Worm (Caenorhabditis elegans) whole organism, dauer: Measurements from ENCODE around the gene phlp-2.

Experiments used
- unc-62 ChIP-seq: sonication (generic microtip); optimal IDR thresholded peaks from 2 replicates; lab custom pipeline; 2017; ENCODE audit warnings: missing biosample characterization, missing genetic modification reagents, missing genetic modification characterization

Gene phlp-2

DNA sequence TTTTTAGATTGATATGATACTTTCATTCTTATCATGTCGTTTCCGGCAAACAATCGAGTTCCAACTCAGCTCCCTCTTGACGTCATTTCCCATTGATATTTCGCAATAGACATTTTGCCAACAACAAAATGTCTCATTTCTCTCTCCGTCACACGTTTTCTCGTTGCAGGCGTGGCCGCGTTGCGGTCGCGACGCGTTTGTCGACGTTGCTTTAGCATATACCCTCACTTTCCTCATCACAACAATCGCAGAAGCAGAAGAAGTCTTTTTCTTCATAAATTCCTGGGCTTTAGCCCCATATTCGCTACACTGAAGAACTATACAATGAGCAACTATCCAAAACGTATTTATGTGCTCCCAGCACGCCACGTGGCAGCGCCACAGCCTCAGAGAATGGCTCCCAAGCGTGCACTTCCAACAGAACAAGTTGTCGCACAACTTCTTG, 15.6 kb upstream of the phlp-2 start, which contains the start of gene xbp-1:
TSS of gene xbp-1 (plus strand) at position 151 of the 445 bp plus-strand sequence.
- no peak for TF ChIP-seq unc-62 (GFP tag; lab: Kevin White, UChicago)

DNA sequence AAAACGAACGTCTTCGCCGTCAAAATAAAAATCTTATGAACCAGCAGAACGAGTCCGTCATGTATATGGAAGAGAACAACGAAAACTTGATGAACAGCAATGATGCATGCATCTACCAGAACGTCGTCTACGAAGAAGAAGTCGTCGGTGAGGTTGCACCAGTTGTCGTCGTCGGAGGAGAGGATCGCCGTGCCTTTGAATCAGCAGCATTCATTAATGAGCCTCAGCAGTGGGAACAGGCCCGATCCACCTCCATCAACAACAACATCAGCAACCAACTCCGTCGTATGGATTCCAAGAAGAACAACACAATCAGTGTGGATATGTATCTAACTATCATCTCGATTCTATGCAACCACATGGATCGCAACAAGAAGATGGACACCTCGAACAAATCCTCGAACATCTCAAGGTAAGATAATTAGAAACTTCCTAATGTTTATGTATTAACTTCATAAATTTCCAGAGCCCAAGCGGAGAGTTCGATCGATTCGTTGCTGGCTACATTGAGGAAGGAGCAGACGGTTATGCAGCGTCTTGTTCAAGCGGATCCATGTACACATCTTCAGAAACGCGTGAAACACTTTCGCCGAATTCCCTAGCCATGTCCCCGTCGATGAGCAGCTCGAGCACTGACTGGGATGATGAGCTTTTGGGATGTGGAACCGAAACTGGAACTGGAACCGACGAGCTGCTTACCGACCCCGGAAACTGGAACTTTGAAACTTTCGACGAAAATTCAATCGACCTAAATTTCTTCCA, 14.8 kb upstream of the phlp-2 start:
- no peak for TF ChIP-seq unc-62 (GFP tag; lab: Kevin White, UChicago)

DNA sequence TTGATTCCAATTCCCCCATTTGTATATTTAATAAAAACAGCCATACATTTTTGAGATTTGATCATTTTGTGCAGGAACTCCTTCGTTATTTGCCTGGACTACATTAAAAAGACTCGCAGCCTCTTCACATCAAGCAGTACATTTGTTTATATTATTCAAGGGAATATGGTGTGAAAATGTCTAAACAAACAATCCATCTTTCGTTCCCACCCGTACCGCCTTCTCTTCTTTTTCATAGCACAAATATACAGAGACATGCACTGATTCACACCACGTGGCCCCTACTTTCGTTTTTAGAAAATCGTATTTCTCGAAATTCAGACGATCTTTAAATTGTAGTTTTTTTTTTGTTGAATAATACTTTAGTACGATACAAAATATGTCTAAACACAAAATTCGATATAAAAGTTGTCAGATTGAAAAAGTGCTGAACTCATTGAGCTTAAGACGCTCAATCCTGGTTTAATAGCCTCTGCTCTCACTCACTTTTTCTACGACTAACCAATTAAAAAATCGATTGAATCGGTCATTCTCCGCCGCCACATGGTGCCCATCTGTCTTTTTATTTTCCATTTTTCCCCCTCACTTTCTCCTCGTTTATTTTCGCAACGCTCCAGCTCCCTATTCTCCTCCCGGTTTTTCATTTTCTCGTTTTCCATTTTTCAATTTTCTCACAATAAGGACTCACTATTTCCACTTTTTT, 13.8 kb upstream of the phlp-2 start:
- TF ChIP-seq unc-62 (GFP tag; lab: Kevin White, UChicago), result no peak

DNA sequence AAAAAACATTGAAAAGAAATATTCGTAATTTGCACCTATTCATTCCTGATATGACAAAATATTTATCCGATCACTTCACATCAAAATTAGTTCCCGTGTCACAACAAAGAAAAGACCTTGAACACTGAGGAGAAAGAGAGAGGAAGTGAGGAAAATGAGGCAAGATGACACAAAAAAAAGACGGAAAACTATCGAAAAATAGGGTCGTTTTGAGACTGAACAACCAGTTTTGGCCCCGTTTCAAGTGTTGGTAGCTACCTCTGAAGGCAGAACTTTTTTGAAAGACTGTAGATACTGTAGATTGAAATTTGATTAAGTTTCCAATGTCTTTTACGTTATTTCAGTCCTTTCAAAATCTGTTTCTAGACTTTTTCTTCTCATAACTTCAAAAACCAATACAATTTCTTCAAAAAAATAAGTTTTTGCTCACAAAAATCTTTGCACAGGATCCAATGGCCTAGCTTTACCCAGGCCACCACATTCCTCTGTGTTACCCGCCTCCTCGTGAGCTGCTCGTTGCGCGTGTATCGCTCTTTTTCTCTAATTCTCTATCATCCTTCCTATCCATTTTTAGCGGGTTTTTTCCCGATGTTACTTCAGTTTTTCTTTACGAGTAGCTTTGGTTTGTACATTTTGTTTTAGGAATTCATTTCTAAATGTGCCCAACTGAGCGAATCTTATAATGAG, 12.8 kb upstream of the phlp-2 start:
- TF ChIP-seq unc-62 (GFP tag; lab: Kevin White, UChicago), result no peak

DNA sequence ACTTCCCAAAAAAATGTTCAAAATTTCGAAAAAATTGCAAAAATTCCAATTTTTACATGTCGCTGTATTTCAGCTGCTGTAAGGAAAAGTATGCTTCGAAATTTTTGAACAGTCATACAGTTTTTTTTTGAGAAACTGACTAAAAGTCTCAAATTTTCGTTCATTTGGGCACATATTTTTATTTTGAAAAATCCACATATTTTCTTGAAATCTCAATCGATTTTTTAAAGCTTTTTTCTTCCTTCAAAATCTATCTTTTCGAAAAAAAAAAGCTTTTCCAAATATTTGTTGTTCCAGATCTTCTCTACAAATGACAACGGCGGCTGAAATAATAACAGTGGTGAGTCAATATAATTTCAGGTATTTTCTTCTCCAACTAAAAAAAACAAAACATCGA, 12.3 kb upstream of the phlp-2 start, which contains the start of gene asd-1:
TSS of gene asd-1 (plus strand) at position 298 of the 397 bp plus-strand sequence.
- TF ChIP-seq unc-62 (GFP tag; lab: Kevin White, UChicago), result no peak

DNA sequence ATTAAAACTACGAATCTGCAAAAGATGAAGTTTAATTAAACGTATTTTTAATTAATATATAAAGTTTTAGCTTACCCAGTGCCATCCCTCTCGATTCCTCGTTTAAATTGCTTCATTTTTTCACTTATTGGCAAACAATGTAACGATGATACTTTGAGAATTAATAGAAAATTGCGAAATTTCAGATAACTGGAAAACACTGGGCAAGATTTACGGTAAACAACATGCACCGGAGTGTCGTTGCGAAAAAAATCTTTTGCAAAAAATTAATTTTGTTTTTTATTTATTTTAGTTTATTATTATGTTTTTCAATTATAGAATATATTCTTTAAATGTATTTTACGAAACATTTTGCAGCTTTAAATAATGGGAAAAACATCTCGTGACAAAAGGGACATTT, 5.2 kb upstream of the phlp-2 start, which contains the start of the genes pelo-1 and R74.7:
TSS of gene pelo-1 (minus strand) at position 151 of the 400 bp plus-strand sequence.
TSS of gene R74.7 (plus strand) at position 358 of the 400 bp plus-strand sequence.
- no peak for TF ChIP-seq unc-62 (GFP tag; lab: Kevin White, UChicago)

DNA sequence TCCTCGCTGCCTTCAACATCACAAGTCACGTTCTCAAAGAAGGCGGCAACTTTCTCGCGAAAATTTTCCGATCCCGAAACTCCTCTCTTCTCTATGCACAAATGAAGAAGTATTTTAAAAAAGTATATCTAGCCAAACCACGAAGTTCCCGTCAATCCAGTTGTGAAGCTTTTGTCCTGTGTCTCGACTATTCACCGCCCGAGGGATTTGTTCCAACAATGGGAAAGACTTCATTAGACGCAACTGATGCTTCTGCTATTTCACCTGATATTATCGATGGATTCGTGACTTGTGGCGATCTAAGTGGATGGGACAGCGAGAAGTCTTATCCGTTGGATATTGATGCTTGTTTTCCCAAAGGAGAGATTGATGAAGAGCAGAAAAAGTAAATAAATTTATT, 4.3 kb upstream of the phlp-2 start:
- no peak for TF ChIP-seq unc-62 (GFP tag; lab: Kevin White, UChicago)

DNA sequence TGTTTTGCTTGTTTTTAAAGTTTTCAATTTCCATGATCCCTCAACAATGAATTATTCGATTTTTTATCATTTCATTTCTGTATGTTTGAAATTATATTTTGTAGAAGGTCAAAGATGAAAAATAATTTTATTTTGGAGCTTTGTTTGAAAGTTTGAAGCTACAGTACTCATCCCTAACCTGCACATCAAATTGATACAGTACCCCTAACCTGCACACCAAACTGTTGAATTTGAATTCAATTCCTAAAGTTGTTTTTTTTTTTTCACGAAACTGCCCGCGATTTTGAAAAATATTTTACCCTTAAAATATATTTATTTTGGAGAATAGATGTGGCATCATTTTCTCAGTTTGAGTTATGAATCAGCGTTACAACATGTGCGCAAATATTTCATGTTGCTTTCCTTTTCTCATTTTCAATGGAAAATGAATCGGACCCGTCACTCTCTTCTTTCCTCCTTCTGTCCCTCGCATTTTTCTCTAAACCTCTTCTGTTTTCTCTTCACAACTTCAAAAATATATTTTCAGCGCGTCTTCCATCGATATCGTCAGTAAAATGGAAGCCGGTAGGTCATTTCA, 3.4 kb upstream of the phlp-2 start, which contains the start of gene R74.8:
TSS of gene R74.8 (plus strand) at position 527 of the 577 bp plus-strand sequence.
- no peak for TF ChIP-seq unc-62 (GFP tag; lab: Kevin White, UChicago)

DNA sequence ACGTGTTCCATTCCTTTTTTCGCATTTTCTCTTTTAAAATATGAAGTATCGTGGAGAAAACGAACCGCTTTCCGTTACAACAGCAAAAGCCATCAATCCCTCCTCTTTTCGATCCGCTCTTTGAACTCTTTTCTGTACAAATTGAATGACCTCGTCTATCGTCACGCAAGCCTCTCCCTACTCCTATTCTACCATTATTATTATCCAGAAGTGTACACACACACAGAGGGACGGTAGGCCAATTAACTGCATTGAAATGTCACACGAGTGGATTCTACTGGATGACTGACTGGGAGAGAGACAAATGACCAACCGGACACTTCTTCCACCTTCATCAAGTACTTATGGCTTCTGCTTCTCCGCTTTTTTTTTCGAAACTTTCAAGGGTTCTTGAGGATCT, 1.1 kb upstream of the phlp-2 start:
- TF ChIP-seq unc-62 (GFP tag; lab: Kevin White, UChicago), result no peak

DNA sequence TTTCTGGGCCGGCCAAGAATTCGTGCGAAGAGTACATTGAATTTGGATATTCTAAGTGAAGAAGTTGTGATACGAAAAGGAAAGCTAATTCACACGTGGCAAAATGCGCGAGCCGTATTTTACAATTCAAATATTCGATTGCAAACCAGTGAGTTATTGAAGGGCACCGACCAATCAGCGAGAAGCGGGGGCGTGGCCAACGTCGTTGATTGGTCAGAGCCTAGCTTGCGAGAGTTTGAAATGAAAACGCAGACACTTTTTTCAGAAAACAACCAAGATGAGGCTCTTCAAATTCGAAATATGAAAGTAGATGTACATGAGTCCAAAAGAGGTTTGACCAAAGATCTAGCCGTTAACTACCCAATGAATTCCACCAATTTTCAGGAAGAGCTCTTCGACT, 1.4 kb downstream of the phlp-2 start:
- TF ChIP-seq unc-62 (GFP tag; lab: Kevin White, UChicago), result no peak

DNA sequence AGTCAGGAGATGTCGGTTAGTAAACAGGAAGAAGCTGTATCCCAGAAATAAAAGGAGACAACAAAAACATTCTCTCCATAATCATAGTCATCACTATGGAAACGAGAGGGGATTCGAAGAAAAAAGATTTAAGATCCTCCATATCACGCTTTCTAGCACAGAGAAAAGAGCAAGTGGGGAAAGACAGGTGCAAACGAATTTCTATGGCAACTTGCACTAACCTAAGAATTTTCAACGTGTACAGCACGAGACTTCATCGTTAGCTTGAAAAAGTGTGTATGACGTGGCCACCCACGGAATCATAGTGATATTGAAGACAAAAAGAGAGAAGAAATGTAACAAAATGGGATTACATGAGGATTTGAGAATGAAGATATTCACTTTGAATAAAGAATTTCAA, 11.6 kb downstream of the phlp-2 start:
- TF ChIP-seq unc-62 (GFP tag; lab: Kevin White, UChicago), result no peak

DNA sequence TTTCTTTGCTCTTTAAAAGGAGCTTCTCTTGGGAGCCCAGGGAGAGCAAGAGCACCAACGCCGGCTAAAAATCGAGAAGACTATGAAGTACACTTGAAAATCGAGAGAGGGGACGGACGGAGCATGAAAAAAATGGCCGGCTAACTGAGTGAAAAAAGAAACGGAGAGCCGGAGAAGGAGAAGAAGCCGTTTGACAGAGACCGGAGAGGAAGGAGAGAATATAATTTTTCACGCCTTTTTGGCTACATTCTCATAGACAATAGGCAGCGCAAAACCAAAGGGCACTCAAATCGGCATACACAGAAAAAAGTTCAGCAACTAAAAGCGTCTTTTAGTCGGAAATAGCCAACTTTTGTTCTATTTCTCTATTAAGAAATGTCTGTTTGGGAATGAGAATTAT, 12.2 kb downstream of the phlp-2 start:
- no peak for TF ChIP-seq unc-62 (GFP tag; lab: Kevin White, UChicago)

DNA sequence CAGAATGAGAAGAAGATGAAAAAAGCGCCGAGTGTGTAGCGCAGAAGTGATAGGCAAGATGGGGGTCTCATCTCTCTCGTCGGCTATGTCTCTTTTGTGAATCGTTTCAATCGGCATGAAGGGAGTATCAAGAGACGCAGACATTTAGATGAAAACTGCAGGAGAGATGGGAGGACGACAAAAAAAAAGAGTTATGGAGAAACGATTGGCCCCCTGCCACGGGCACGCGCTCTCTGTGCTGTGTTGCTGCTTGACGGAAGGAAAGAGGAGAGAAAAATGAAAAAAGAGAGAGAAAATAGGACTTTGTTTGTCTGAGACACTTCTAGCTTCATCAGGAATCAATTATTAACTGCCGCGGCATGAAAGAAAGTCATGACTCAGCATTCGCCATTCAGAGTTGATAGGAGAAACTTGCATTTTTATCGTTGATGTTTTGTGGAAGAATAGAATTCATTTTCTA, 14.4 kb downstream of the phlp-2 start:
- no peak for TF ChIP-seq unc-62 (GFP tag; lab: Kevin White, UChicago)

DNA sequence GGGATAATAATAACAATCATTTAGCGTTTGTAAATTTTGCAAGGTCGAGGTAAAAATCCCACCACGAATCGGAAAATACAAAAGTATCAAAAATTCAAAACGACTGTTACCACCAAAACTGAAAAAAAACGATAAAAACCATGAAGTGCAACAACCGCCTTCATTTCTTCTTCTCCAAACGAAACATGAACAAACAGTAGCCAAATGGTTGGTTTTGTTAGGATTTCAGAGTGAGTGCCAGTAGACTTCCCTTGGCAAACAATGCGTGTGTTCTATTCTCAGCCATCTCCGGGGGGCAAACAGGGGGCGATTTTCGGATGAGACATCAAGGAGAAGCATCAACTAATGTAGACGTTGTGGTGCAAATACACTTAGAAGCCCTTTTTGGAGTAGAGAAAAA, 15.4 kb downstream of the phlp-2 start:
- TF ChIP-seq unc-62 (GFP tag; lab: Kevin White, UChicago), result no peak

DNA sequence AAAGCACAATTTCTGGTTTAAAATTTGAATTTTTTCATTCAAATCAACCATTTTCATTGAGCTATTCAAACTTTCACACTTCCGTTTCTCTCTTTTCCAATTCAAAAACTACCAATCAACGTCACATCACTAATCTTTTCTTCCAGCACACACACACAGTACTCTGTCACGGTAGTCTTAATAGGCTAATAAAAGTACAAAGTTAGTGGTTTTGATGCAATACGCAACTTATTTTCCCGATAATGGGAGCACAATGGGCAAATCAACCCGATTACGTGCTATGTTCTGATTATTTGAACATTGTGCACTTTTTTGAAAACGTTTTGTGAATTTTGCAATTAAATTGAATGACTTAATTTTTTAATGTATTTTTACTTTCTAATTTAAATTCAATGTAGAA, 18.1 kb downstream of the phlp-2 start:
- no peak for TF ChIP-seq unc-62 (GFP tag; lab: Kevin White, UChicago)
